Fruit fly (Drosophila melanogaster): ENCODE data around the gene CG14313.

CG14313 gene

DNA sequence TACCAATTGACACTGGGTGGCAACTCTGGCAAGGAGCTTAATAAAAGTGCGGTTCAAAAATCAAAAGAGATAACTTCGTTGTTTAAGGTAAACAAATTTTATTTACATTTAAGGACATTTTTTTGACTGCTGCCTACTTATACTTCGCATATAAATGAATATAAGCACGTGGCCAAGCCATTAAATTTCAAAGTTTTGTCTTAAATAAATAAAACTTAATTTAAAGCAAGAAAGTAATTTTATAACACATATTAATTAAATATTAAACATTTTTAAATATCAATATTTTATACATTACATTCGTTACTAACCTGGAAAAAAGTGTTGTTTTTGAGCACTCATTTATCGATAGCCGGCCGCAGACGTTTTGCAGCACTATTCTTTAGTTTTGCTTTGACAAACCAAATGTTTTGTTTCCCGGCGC lies 3.1 kb downstream of the CG14313 start, which contains the start of the genes CG12321 and MED17 (continued):
- TF ChIP-seq D19A (tag; optimal IDR thresholded peaks at IDR 0.05): peak; percentile 76
- peak; percentile 54 for TF ChIP-seq CG10274 (GFP tag; optimal IDR thresholded peaks at IDR 0.05)
- peak; percentile 82 for TF ChIP-seq Atf6 (GFP tag; IDR thresholded peaks at IDR 0.05)
- TF ChIP-seq CG10267 (tag; optimal IDR thresholded peaks at IDR 0.05): peak; percentile 99
- TF ChIP-seq vvl (GFP tag; IDR thresholded peaks at IDR 0.05): peak; percentile 90
- no peak for TF ChIP-seq h (optimal IDR thresholded peaks at IDR 0.05)
- peak; percentile 72 for TF ChIP-seq CG33557 (GFP tag; optimal IDR thresholded peaks at IDR 0.05)
- TF ChIP-seq Dref (GFP tag; IDR thresholded peaks at IDR 0.05): peak; percentile 76
- TF ChIP-seq Max (GFP tag; optimal IDR thresholded peaks at IDR 0.05): peak; percentile 85
- TF ChIP-seq CG7271 (tag; optimal IDR thresholded peaks at IDR 0.05): peak; percentile 64
- peak; percentile 75 for TF ChIP-seq cwo (GFP tag; optimal IDR thresholded peaks at IDR 0.05)
- peak; percentile 60 for TF ChIP-seq CG17186 (GFP tag; optimal IDR thresholded peaks at IDR 0.05)
- peak; percentile 56; the same call in 1 of the 3 replicates for TF ChIP-seq jigr1 (GFP tag; IDR thresholded peaks at IDR 0.05)
- no peak for TF ChIP-seq Deaf1 (tag; optimal IDR thresholded peaks at IDR 0.05)
- peak; percentile 82 for TF ChIP-seq CG16779 (GFP tag; IDR thresholded peaks at IDR 0.05)
- TF ChIP-seq CG18476 (GFP tag; optimal IDR thresholded peaks at IDR 0.05): peak; percentile 84
- TF ChIP-seq H2.0 (GFP tag; IDR thresholded peaks at IDR 0.05): peak; percentile 81
- no peak for TF ChIP-seq Doc3 (GFP tag; IDR thresholded peaks at IDR 0.05; ENCODE audit: partially characterized antibody)
- TF ChIP-seq Bdp1 (GFP tag; optimal IDR thresholded peaks at IDR 0.05): peak; percentile 62
- peak; percentile 19 for TF ChIP-seq Antp (GFP tag; optimal IDR thresholded peaks at IDR 0.05)
- TF ChIP-seq CG7786 (GFP tag; optimal IDR thresholded peaks at IDR 0.05): peak; percentile 56
- peak; percentile 88 for TF ChIP-seq PHDP (tag; optimal IDR thresholded peaks at IDR 0.05)
- peak; percentile 76 for TF ChIP-seq bab2 (GFP tag; optimal IDR thresholded peaks at IDR 0.05)
- TF ChIP-seq CG1602 (GFP tag; optimal IDR thresholded peaks at IDR 0.05): peak; percentile 94
- TF ChIP-seq CG8388 (GFP tag; optimal IDR thresholded peaks at IDR 0.05): peak; percentile 80
- TF ChIP-seq Mad (GFP tag; optimal IDR thresholded peaks at IDR 0.05): peak; percentile 57
- TF ChIP-seq pb (GFP tag; optimal IDR thresholded peaks at IDR 0.05): no peak
- peak; percentile 86 for TF ChIP-seq CG9437 (GFP tag; optimal IDR thresholded peaks at IDR 0.05)
- TF ChIP-seq Bgb (GFP tag; IDR thresholded peaks at IDR 0.05; ENCODE audit: partially characterized antibody): no peak
- no peak for TF ChIP-seq CG31365 (tag; optimal IDR thresholded peaks at IDR 0.05)
- TF ChIP-seq Hmx (GFP tag; optimal IDR thresholded peaks at IDR 0.05): peak; percentile 42
- TF ChIP-seq Lhr (GFP tag; optimal IDR thresholded peaks at IDR 0.05): peak; percentile 55
- no peak for TF ChIP-seq vnd (GFP tag; IDR thresholded peaks at IDR 0.05; ENCODE audit: partially characterized antibody)
- TF ChIP-seq ci (GFP tag; IDR thresholded peaks at IDR 0.05): no peak; the same call in 1 of the 3 replicates
- peak; percentile 79 for TF ChIP-seq cato (GFP tag; optimal IDR thresholded peaks at IDR 0.05; ENCODE audit: borderline replicate concordance)
- TF ChIP-seq Bteb2 (GFP tag; optimal IDR thresholded peaks at IDR 0.05): peak; percentile 66
- no peak for TF ChIP-seq CG4707 (GFP tag; optimal IDR thresholded peaks at IDR 0.05)
- TF ChIP-seq tll (GFP tag; optimal IDR thresholded peaks at IDR 0.05): no peak
- TF ChIP-seq lola (GFP tag; optimal IDR thresholded peaks at IDR 0.05): peak in 1 of 3 experiments; percentile 85
- peak; percentile 45 for TF ChIP-seq Sry-β (GFP tag; optimal IDR thresholded peaks at IDR 0.05)
- peak; percentile 90 for TF ChIP-seq CG3281 (GFP tag; optimal IDR thresholded peaks at IDR 0.05)
- TF ChIP-seq CG6765 (GFP tag; optimal IDR thresholded peaks at IDR 0.05): peak; percentile 76
- TF ChIP-seq bowl (GFP tag; IDR thresholded peaks at IDR 0.05): no peak
- peak; percentile 72 for TF ChIP-seq CG32767 (GFP tag; IDR thresholded peaks at IDR 0.05)
- TF ChIP-seq tup (GFP tag; optimal IDR thresholded peaks at IDR 0.05): peak; percentile 71
- peak; percentile 66 to 93 for TF ChIP-seq dpn (GFP tag; optimal IDR thresholded peaks at IDR 0.05)
- TF ChIP-seq E2f2 (GFP tag; IDR thresholded peaks at IDR 0.05): peak; percentile 73
- TF ChIP-seq CG2875 (GFP tag; optimal IDR thresholded peaks at IDR 0.05): peak; percentile 79
- TF ChIP-seq slbo (GFP tag; IDR thresholded peaks at IDR 0.05): peak; percentile 97
- TF ChIP-seq CG17802 (tag; optimal IDR thresholded peaks at IDR 0.05): peak; percentile 52
